Fruit fly (Drosophila melanogaster) whole organism, embryonic: ENCODE results near the gene RpS25.
A peak's percentile ranks its signal among the peaks of the same experiment; 100 is the strongest.

Source experiments
- ATbp ChIP-seq: fragments of 200-800 bp; sonication (Bioruptor generic); optimal IDR thresholded peaks from 2 replicates; lab custom pipeline; 2017; ENCODE audit warnings: missing biosample characterization, mild to moderate bottlenecking, missing genetic modification characterization, missing genetic modification reagents
- Awh ChIP-seq: fragments of 200-800 bp; sonication (Bioruptor generic); IDR thresholded peaks from 2 replicates; pipeline ENCODE4, ENCODE4 v1.3.6; 2022; ENCODE audit warnings: missing biosample characterization, missing genetic modification characterization
- C15 ChIP-seq: fragments of 200-800 bp; sonication (Bioruptor generic); IDR thresholded peaks from 3 replicates; pipeline ENCODE4 v1.3.6; 2022; ENCODE audit warnings: missing biosample characterization, missing genetic modification characterization
- CG11247 ChIP-seq: fragments of 200-800 bp; sonication (Bioruptor generic); IDR thresholded peaks from 2 replicates; pipeline ENCODE4 v1.3.6; 2022; ENCODE audit warnings: missing biosample characterization, missing genetic modification characterization
- CG11456 ChIP-seq: fragments of 200-800 bp; sonication (Bioruptor generic); IDR thresholded peaks from 3 replicates; pipeline ENCODE4 v1.3.6; 2022; ENCODE audit warnings: missing biosample characterization, missing genetic modification characterization
- CG11723 ChIP-seq: fragments of 200-800 bp; sonication (Bioruptor generic); optimal IDR thresholded peaks from 2 replicates; lab custom pipeline; 2017; ENCODE audit warnings: missing biosample characterization, mild to moderate bottlenecking, missing genetic modification characterization
- CG12071 ChIP-seq: fragments of 200-800 bp; sonication (Bioruptor generic); optimal IDR thresholded peaks from 3 replicates; lab custom pipeline; 2018; ENCODE audit warnings: missing biosample characterization, mild to moderate bottlenecking, missing genetic modification characterization
- CG13624 ChIP-seq: fragments of 200-800 bp; sonication (Bioruptor generic); optimal IDR thresholded peaks from 2 replicates; lab custom pipeline; 2016; ENCODE audit warnings: missing biosample characterization, missing genetic modification characterization
- CG14014 ChIP-seq: fragments of 200-800 bp; sonication (Bioruptor generic); IDR thresholded peaks from 2 replicates; pipeline ENCODE4 v1.3.6; 2022; ENCODE audit warnings: missing biosample characterization, missing genetic modification characterization
- CG15073 ChIP-seq: fragments of 200-800 bp; sonication (Bioruptor generic); optimal IDR thresholded peaks from 2 replicates; lab custom pipeline; 2016; ENCODE audit warnings: missing biosample characterization, missing genetic modification characterization
- CG15696 ChIP-seq: fragments of 200-800 bp; sonication (Bioruptor generic); optimal IDR thresholded peaks from 2 replicates; lab custom pipeline; 2019; ENCODE audit warnings: missing biosample characterization, mild to moderate bottlenecking, missing genetic modification characterization, moderate library complexity
- CG1603 ChIP-seq: fragments of 200-800 bp; sonication (Bioruptor generic); optimal IDR thresholded peaks from 2 replicates; lab custom pipeline; 2019; ENCODE audit warnings: missing biosample characterization, mild to moderate bottlenecking, missing genetic modification characterization, moderate library complexity
- CG17328 ChIP-seq: fragments of 200-800 bp; sonication (Bioruptor generic); IDR thresholded peaks from 2 replicates; pipeline ENCODE4 v1.3.6; 2022; ENCODE audit warnings: missing biosample characterization, missing genetic modification characterization
- CG17568 ChIP-seq: fragments of 200-800 bp; sonication (Bioruptor generic); optimal IDR thresholded peaks from 2 replicates; lab custom pipeline; 2018; ENCODE audit warnings: missing biosample characterization, mild to moderate bottlenecking, missing genetic modification characterization, moderate library complexity
- CG17802 ChIP-seq: fragments of 200-800 bp; sonication (Bioruptor generic); optimal IDR thresholded peaks from 2 replicates; lab custom pipeline; 2018; ENCODE audit warnings: missing biosample characterization, mild to moderate bottlenecking, missing genetic modification characterization, moderate library complexity
- CG2678 ChIP-seq: fragments of 200-800 bp; sonication (Bioruptor generic); optimal IDR thresholded peaks from 3 replicates; lab custom pipeline; 2019; ENCODE audit warnings: missing biosample characterization, mild to moderate bottlenecking, missing genetic modification characterization, moderate library complexity
- CG2889 ChIP-seq: fragments of 200-800 bp; sonication (Bioruptor generic); IDR thresholded peaks from 3 replicates; pipeline ENCODE4 v1.3.6; 2022; ENCODE audit warnings: missing biosample characterization, missing genetic modification characterization
- CG34376 ChIP-seq: fragments of 200-800 bp; sonication (Bioruptor generic); optimal IDR thresholded peaks from 2 replicates; lab custom pipeline; 2018; ENCODE audit warnings: missing biosample characterization, mild to moderate bottlenecking, missing genetic modification characterization
- CG3847 ChIP-seq: fragments of 200-800 bp; sonication (Bioruptor generic); IDR thresholded peaks from 2 replicates; pipeline ENCODE4 v1.3.6; 2022; ENCODE audit warnings: missing biosample characterization, missing genetic modification characterization
- CG4617 ChIP-seq: fragments of 200-800 bp; sonication (Bioruptor generic); optimal IDR thresholded peaks from 3 replicates; lab custom pipeline; 2016; ENCODE audit warnings: missing biosample characterization, missing genetic modification characterization, borderline replicate concordance
- CG5953 ChIP-seq: fragments of 200-800 bp; sonication (Bioruptor generic); IDR thresholded peaks from 2 replicates; pipeline ENCODE4 v1.3.6; 2022; ENCODE audit warnings: missing biosample characterization, missing genetic modification characterization
- CG7372 ChIP-seq: fragments of 200-800 bp; sonication (Bioruptor generic); IDR thresholded peaks from 2 replicates; pipeline ENCODE4 v1.3.6; 2022; ENCODE audit warnings: missing biosample characterization, missing genetic modification characterization
- CG8281 ChIP-seq: fragments of 200-800 bp; sonication (Bioruptor generic); optimal IDR thresholded peaks from 2 replicates; lab custom pipeline; 2018; ENCODE audit warnings: missing biosample characterization, mild to moderate bottlenecking, missing genetic modification characterization, moderate library complexity
- CG9215 ChIP-seq: fragments of 200-800 bp; sonication (Bioruptor generic); IDR thresholded peaks from 2 replicates; pipeline ENCODE4 v1.3.6; 2022; ENCODE audit warnings: missing biosample characterization, missing genetic modification characterization
- CrebB ChIP-seq: fragments of 200-800 bp; sonication (Bioruptor generic); optimal IDR thresholded peaks from 3 replicates; lab custom pipeline; 2018; ENCODE audit warnings: missing biosample characterization, mild to moderate bottlenecking, missing genetic modification characterization
- Hr39 ChIP-seq: fragments of >200 bp; optimal IDR thresholded peaks from 2 replicates; lab custom pipeline; 2017
- Hr51 ChIP-seq, 2 experiments: fragments of 200-800 bp; sonication (Bioruptor generic); optimal IDR thresholded peaks; 2 replicates in 1 of 2; 3 replicates in 1 of 2; lab custom pipeline; 2016 to 2018; ENCODE audit warnings: missing biosample characterization in 2 of 2, missing genetic modification characterization in 2 of 2, mild to moderate bottlenecking in 1 of 2, moderate library complexity in 1 of 2
- Med ChIP-seq: fragments of 200-800 bp; sonication (Bioruptor generic); peaks from one replicate; lab custom pipeline; 2016; ENCODE audit warnings: missing biosample characterization, missing genetic modification characterization, mild to moderate bottlenecking, inconsistent platforms, moderate library complexity
- Pdp1 ChIP-seq, 2 experiments: fragments of 200-800 bp; sonication (Bioruptor generic); optimal IDR thresholded peaks; 3 replicates each; lab custom pipeline; 2016; ENCODE audit warnings: missing biosample characterization in 2 of 2, missing genetic modification characterization in 2 of 2, mild to moderate bottlenecking in 1 of 2, moderate library complexity in 1 of 2
- Usf ChIP-seq: fragments of 200-800 bp; sonication (Bioruptor generic); optimal IDR thresholded peaks from 2 replicates; lab custom pipeline; 2017; ENCODE audit warnings: missing genotype, missing biosample characterization, missing genetic modification characterization
- Xbp1 ChIP-seq: fragments of 200-800 bp; sonication (Bioruptor generic); optimal IDR thresholded peaks from 3 replicates; lab custom pipeline; 2016; ENCODE audit warnings: missing biosample characterization, mild to moderate bottlenecking, missing genetic modification characterization
- bbx ChIP-seq: fragments of 200-800 bp; sonication (Bioruptor generic); IDR thresholded peaks from 2 replicates; pipeline ENCODE4 v1.3.6; 2022; ENCODE audit warnings: missing biosample characterization, missing genetic modification characterization; ENCODE audit not compliant: partially characterized antibody
- cg ChIP-seq: fragments of 200-800 bp; sonication (Bioruptor generic); optimal IDR thresholded peaks from 3 replicates; lab custom pipeline; 2019; ENCODE audit warnings: missing biosample characterization, mild to moderate bottlenecking, missing genetic modification characterization, moderate library complexity
- crp ChIP-seq, 2 experiments: fragments of 200-800 bp; sonication (Bioruptor generic); optimal IDR thresholded peaks; 2 replicates in 1 of 2; 3 replicates in 1 of 2; lab custom pipeline; 2017; ENCODE audit warnings: missing biosample characterization in 2 of 2, missing genetic modification characterization in 2 of 2, mild to moderate bottlenecking in 1 of 2, moderate library complexity in 1 of 2
- danr ChIP-seq: fragments of 200-800 bp; sonication (Bioruptor generic); IDR thresholded peaks from 2 replicates; pipeline ENCODE4 v1.3.6; 2022; ENCODE audit warnings: missing biosample characterization, missing genetic modification characterization
- dm ChIP-seq: fragments of 200-800 bp; sonication (Bioruptor generic); optimal IDR thresholded peaks from 3 replicates; lab custom pipeline; 2016; ENCODE audit warnings: missing biosample characterization, missing genetic modification characterization
- ewg ChIP-seq: fragments of 200-800 bp; sonication (Bioruptor generic); optimal IDR thresholded peaks from 3 replicates; lab custom pipeline; 2017; ENCODE audit warnings: mild to moderate bottlenecking, missing biosample characterization, missing genetic modification reagents, missing genetic modification characterization
- h ChIP-seq: fragments of >200 bp; optimal IDR thresholded peaks from 2 replicates; lab custom pipeline; 2017
- inv ChIP-seq: fragments of 200-800 bp; sonication (Bioruptor generic); IDR thresholded peaks from 2 replicates; pipeline ENCODE4 v1.3.6; 2022; ENCODE audit warnings: missing biosample characterization, missing genetic modification characterization; ENCODE audit not compliant: partially characterized antibody
- maf-S ChIP-seq: fragments of 200-800 bp; sonication (Bioruptor generic); optimal IDR thresholded peaks from 2 replicates; lab custom pipeline; 2016; ENCODE audit warnings: missing biosample characterization, missing genetic modification characterization
- mirr ChIP-seq: fragments of 200-800 bp; sonication (Bioruptor generic); optimal IDR thresholded peaks from 3 replicates; lab custom pipeline; 2018; ENCODE audit warnings: missing biosample characterization, mild to moderate bottlenecking, missing genetic modification characterization
- oc ChIP-seq: fragments of 200-800 bp; sonication (Bioruptor generic); optimal IDR thresholded peaks from 2 replicates; lab custom pipeline; 2018; ENCODE audit warnings: missing biosample characterization, mild to moderate bottlenecking, missing genetic modification characterization, moderate library complexity
- p53 ChIP-seq: fragments of 200-800 bp; sonication (Bioruptor generic); optimal IDR thresholded peaks from 2 replicates; lab custom pipeline; 2016; ENCODE audit warnings: missing biosample characterization, missing genetic modification characterization
- pfk ChIP-seq: fragments of 200-800 bp; sonication (Bioruptor generic); optimal IDR thresholded peaks from 2 replicates; lab custom pipeline; 2018; ENCODE audit warnings: missing biosample characterization, mild to moderate bottlenecking, missing genetic modification characterization, moderate library complexity
- salm ChIP-seq: fragments of 200-800 bp; sonication (Bioruptor generic); optimal IDR thresholded peaks from 2 replicates; lab custom pipeline; 2018; ENCODE audit warnings: missing biosample characterization, mild to moderate bottlenecking, missing genetic modification characterization
- slou ChIP-seq: fragments of 200-800 bp; sonication (Bioruptor generic); optimal IDR thresholded peaks from 3 replicates; lab custom pipeline; 2016; ENCODE audit warnings: missing biosample characterization, missing genetic modification characterization
- stc ChIP-seq: fragments of 200-800 bp; sonication (Bioruptor generic); IDR thresholded peaks from 2 replicates; pipeline ENCODE4 v1.3.6; 2022; ENCODE audit warnings: missing biosample characterization, missing genetic modification characterization
- tll ChIP-seq, 2 experiments: fragments of 200-800 bp in 1 of 2; fragments of >200 bp in 1 of 2; sonication (Bioruptor generic) in 1 of 2; optimal IDR thresholded peaks; 2 replicates each; lab custom pipeline; 2017 to 2019; ENCODE audit warnings: missing biosample characterization in 2 of 2, missing genetic modification characterization in 2 of 2, mild to moderate bottlenecking in 1 of 2, moderate library complexity in 1 of 2
- vnd ChIP-seq: fragments of 200-800 bp; sonication (Bioruptor generic); IDR thresholded peaks from 3 replicates; pipeline ENCODE4 v1.3.6; 2022; ENCODE audit warnings: missing biosample characterization, missing genetic modification characterization; ENCODE audit not compliant: partially characterized antibody

The RpS25 gene

dm6 chr3R:11200042-11200884, 15.8 kb downstream of the RpS25 start (continued):
- no peak for TF ChIP-seq CG1603 (tag; lab: Kevin White, UChicago)
- no peak for TF ChIP-seq Xbp1
- no peak for TF ChIP-seq CG8281
- TF ChIP-seq CG4617 (GFP tag; lab: Kevin White, UChicago), result no peak
- TF ChIP-seq Usf (GFP tag; lab: Kevin White, UChicago), result no peak
- TF ChIP-seq cg, result peak; percentile 43
- no peak for TF ChIP-seq tll (GFP tag; optimal IDR thresholded peaks at IDR 0.05; lab: Kevin White, UChicago)
- peak in 1 of 2 experiments; percentile 98 for TF ChIP-seq Pdp1 (GFP tag; optimal IDR thresholded peaks at IDR 0.05; lab: Kevin White, UChicago)
- peak; percentile 46 for TF ChIP-seq ATbp (GFP tag; lab: Kevin White, UChicago)
- 0 out of 2 replicates have a peak, but pooled peaks have one; percentile 16 for TF ChIP-seq stc (GFP tag; lab: Robert Waterston, UW)
- TF ChIP-seq CG11247 (GFP tag; lab: Robert Waterston, UW), result 0 out of 2 replicates have a peak, but pooled peaks have one; percentile 23
- no peak for TF ChIP-seq slou (GFP tag; lab: Kevin White, UChicago)
- TF ChIP-seq CG15696, result no peak
- no peak for TF ChIP-seq bbx (GFP tag; lab: Robert Waterston, UW)
- no peak for TF ChIP-seq CrebB (tag; lab: Kevin White, UChicago)
- peak; percentile 63 for TF ChIP-seq CG34376 (GFP tag; lab: Kevin White, UChicago)
- TF ChIP-seq CG5953, result no peak
- TF ChIP-seq Hr39, result no peak
- no peak for TF ChIP-seq inv (GFP tag; lab: Robert Waterston, UW)
- no peak for TF ChIP-seq h (lab: Kevin White, UChicago)
- TF ChIP-seq CG7372 (GFP tag; lab: Robert Waterston, UW), result peak; percentile 42; the same call in 1 of the 2 replicates
- peak; percentile 65 for TF ChIP-seq mirr (GFP tag; lab: Kevin White, UChicago)
- TF ChIP-seq CG17802 (tag; lab: Kevin White, UChicago), result no peak
- no peak for TF ChIP-seq CG2889 (GFP tag; lab: Robert Waterston, UW)
- TF ChIP-seq Hr51 (GFP tag; optimal IDR thresholded peaks at IDR 0.05; lab: Kevin White, UChicago), result no peak
- TF ChIP-seq salm (tag; lab: Kevin White, UChicago), result no peak
- no peak for TF ChIP-seq CG15073 (GFP tag; lab: Kevin White, UChicago)
- TF ChIP-seq CG9215, result no peak
- no peak for TF ChIP-seq CG14014
- no peak for TF ChIP-seq dm (GFP tag; lab: Kevin White, UChicago)
- TF ChIP-seq crp (GFP tag; optimal IDR thresholded peaks at IDR 0.05; lab: Kevin White, UChicago), result no peak
- TF ChIP-seq CG17568, result no peak
- no peak for TF ChIP-seq C15
- no peak for TF ChIP-seq pfk
- TF ChIP-seq Med (GFP tag; lab: Kevin White, UChicago), result peak; percentile 57
- TF ChIP-seq CG17328, result no peak
- TF ChIP-seq CG12071 (GFP tag; lab: Kevin White, UChicago), result peak; percentile 2
- TF ChIP-seq CG11723 (GFP tag; lab: Kevin White, UChicago), result no peak
- no peak for TF ChIP-seq CG2678 (tag; lab: Kevin White, UChicago)
- TF ChIP-seq Awh (GFP tag; lab: Robert Waterston, UW), result no peak
- no peak for TF ChIP-seq p53 (GFP tag; lab: Kevin White, UChicago)
- no peak for TF ChIP-seq CG13624
- no peak for TF ChIP-seq danr (GFP tag; lab: Robert Waterston, UW)
- TF ChIP-seq ewg, result peak; percentile 16
- no peak for TF ChIP-seq maf-S (GFP tag; lab: Kevin White, UChicago)
- TF ChIP-seq CG11456 (GFP tag; lab: Robert Waterston, UW), result 0 out of 3 replicates have a peak, but pooled peaks have one; percentile 36
- TF ChIP-seq oc (tag; lab: Kevin White, UChicago), result no peak
- no peak for TF ChIP-seq CG3847
- no peak for TF ChIP-seq vnd (GFP tag; lab: Robert Waterston, UW)
